Fruit fly (Drosophila melanogaster) whole organism, wandering third instar larva: ENCODE data around the gene Fdx2.
A peak's percentile ranks its signal among the peaks of the same experiment; 100 is the strongest.

Source experiments
- Abd-B ChIP-seq: fragments of >200 bp; optimal IDR thresholded peaks from 2 replicates; lab custom pipeline; 2017; ENCODE audit warnings: missing biosample characterization, missing genetic modification characterization
- CG32264 ChIP-seq: fragments of 200-800 bp; sonication (Bioruptor generic); optimal IDR thresholded peaks from 2 replicates; lab custom pipeline; 2016; ENCODE audit warnings: missing biosample characterization, missing genetic modification characterization
- CG9705 ChIP-seq: fragments of 200-800 bp; sonication (Bioruptor generic); optimal IDR thresholded peaks from 2 replicates; lab custom pipeline; 2018; ENCODE audit warnings: missing biosample characterization, mild to moderate bottlenecking, missing genetic modification characterization
- CrebA ChIP-seq: fragments of 200-800 bp; sonication (Bioruptor generic); optimal IDR thresholded peaks from 2 replicates; lab custom pipeline; 2016; ENCODE audit warnings: missing biosample characterization, mild to moderate bottlenecking, missing genetic modification characterization, borderline replicate concordance
- Dfd ChIP-seq: fragments of >200 bp; optimal IDR thresholded peaks from 2 replicates; lab custom pipeline; 2017; ENCODE audit warnings: missing biosample characterization, missing genetic modification characterization
- Dif ChIP-seq: fragments of 200-275, 200-300 bp; sonication (Bioruptor generic); optimal IDR thresholded peaks from 2 replicates; lab custom pipeline; 2018; ENCODE audit warnings: missing biosample characterization, missing genetic modification characterization; ENCODE audit not compliant: partially characterized antibody
- GATAd ChIP-seq: sonication (Bioruptor generic); optimal IDR thresholded peaks from 2 replicates; lab custom pipeline; 2016; ENCODE audit warnings: missing biosample characterization, missing genetic modification characterization
- HLH106 ChIP-seq: fragments of 200-800 bp; optimal IDR thresholded peaks from 3 replicates; lab custom pipeline; 2019; ENCODE audit warnings: missing biosample characterization, mild to moderate bottlenecking, missing genetic modification characterization, moderate library complexity
- Hnf4 ChIP-seq: fragments of 200-800 bp; sonication (Bioruptor generic); optimal IDR thresholded peaks from 2 replicates; lab custom pipeline; 2016; ENCODE audit warnings: missing biosample characterization, mild to moderate bottlenecking, missing genetic modification characterization
- Hr78 ChIP-seq: fragments of >200 bp; optimal IDR thresholded peaks from 2 replicates; lab custom pipeline; 2017; ENCODE audit warnings: missing biosample characterization, missing genetic modification characterization
- Hr83 ChIP-seq: fragments of 200-300 bp; sonication (Bioruptor generic); optimal IDR thresholded peaks from 2 replicates; lab custom pipeline; 2016; ENCODE audit warnings: missing biosample characterization, mild to moderate bottlenecking, missing genetic modification characterization, moderate library complexity; ENCODE audit not compliant: poor library complexity, severe bottlenecking
- Jra ChIP-seq: sonication (Bioruptor generic); optimal IDR thresholded peaks from 2 replicates; lab custom pipeline; 2016; ENCODE audit warnings: missing biosample characterization, missing genetic modification characterization
- Mio ChIP-seq: sonication (Bioruptor generic); optimal IDR thresholded peaks from 2 replicates; lab custom pipeline; 2016; ENCODE audit warnings: missing biosample characterization, missing genetic modification characterization
- Myc ChIP-seq: fragments of >200 bp; optimal IDR thresholded peaks from 2 replicates; lab custom pipeline; 2017
- N ChIP-seq: fragments of >200 bp; optimal IDR thresholded peaks from 2 replicates; lab custom pipeline; 2018; ENCODE audit warnings: missing biosample characterization, missing external identifiers, missing genetic modification characterization
- OdsH ChIP-seq: fragments of 200-800 bp; sonication (Bioruptor generic); optimal IDR thresholded peaks from 2 replicates; lab custom pipeline; 2016; ENCODE audit warnings: missing biosample characterization, mild to moderate bottlenecking, missing genetic modification characterization
- Rel ChIP-seq, 2 experiments: fragments of 200-800 bp; sonication (Bioruptor generic) in 1 of 2; optimal IDR thresholded peaks; 2 replicates in 1 of 2; 3 replicates in 1 of 2; lab custom pipeline; 2016 to 2019; ENCODE audit warnings: mild to moderate bottlenecking in 2 of 2, missing biosample characterization in 2 of 2, missing genetic modification characterization in 2 of 2, moderate library complexity in 1 of 2
- Sp1 ChIP-seq: fragments of 200-800 bp; sonication (Bioruptor generic); optimal IDR thresholded peaks from 3 replicates; lab custom pipeline; 2019; ENCODE audit warnings: missing biosample characterization, mild to moderate bottlenecking, missing genetic modification characterization, moderate library complexity
- Vsx2 ChIP-seq: fragments of 200-300, 225-300 bp; sonication (Bioruptor generic); optimal IDR thresholded peaks from 2 replicates; lab custom pipeline; 2018; ENCODE audit warnings: missing biosample characterization, missing genetic modification characterization; ENCODE audit not compliant: partially characterized antibody
- br ChIP-seq: fragments of 200-800 bp; sonication (Bioruptor generic); optimal IDR thresholded peaks from 2 replicates; lab custom pipeline; 2016; ENCODE audit warnings: missing biosample characterization, missing genetic modification characterization
- brk ChIP-seq: fragments of 200-800 bp; sonication (Bioruptor generic); optimal IDR thresholded peaks from 2 replicates; lab custom pipeline; 2016; ENCODE audit warnings: missing biosample characterization, mild to moderate bottlenecking, missing genetic modification characterization
- dl ChIP-seq, 2 experiments: fragments of 175-275, 200-275 bp in 1 of 2; fragments of 200-275 bp in 1 of 2; sonication (Bioruptor generic); optimal IDR thresholded peaks; lab custom pipeline; 2018; ENCODE audit warnings: mild to moderate bottlenecking in 2 of 2, missing biosample characterization in 2 of 2, missing genetic modification characterization in 2 of 2, moderate library complexity in 2 of 2; ENCODE audit not compliant: partially characterized antibody in 2 of 2, insufficient read depth in 1 of 2
- dmrt93B ChIP-seq: fragments of 200-800 bp; sonication (Bioruptor generic); optimal IDR thresholded peaks from 2 replicates; lab custom pipeline; 2018; ENCODE audit warnings: missing biosample characterization, mild to moderate bottlenecking, missing genetic modification characterization
- dsf ChIP-seq: sonication (Bioruptor generic); optimal IDR thresholded peaks from 2 replicates; lab custom pipeline; 2016; ENCODE audit warnings: missing biosample characterization, missing genetic modification characterization, borderline replicate concordance
- ey ChIP-seq: fragments of 200-800 bp; sonication (Bioruptor generic); optimal IDR thresholded peaks from 2 replicates; lab custom pipeline; 2016; ENCODE audit warnings: missing biosample characterization, missing genetic modification characterization
- foxo ChIP-seq, 2 experiments: fragments of 200-800 bp; sonication (Bioruptor generic); optimal IDR thresholded peaks; 2 replicates in 1 of 2; 3 replicates in 1 of 2; lab custom pipeline; 2016 to 2017; ENCODE audit warnings: missing biosample characterization in 2 of 2, missing genetic modification characterization in 2 of 2
- fru ChIP-seq: fragments of 200-800 bp; sonication (Bioruptor generic); optimal IDR thresholded peaks from 3 replicates; lab custom pipeline; 2016; ENCODE audit warnings: missing biosample characterization, mild to moderate bottlenecking, missing genetic modification characterization
- h ChIP-seq: fragments of 200-800 bp; sonication (Bioruptor generic); optimal IDR thresholded peaks from 3 replicates; lab custom pipeline; 2016; ENCODE audit warnings: missing biosample characterization, mild to moderate bottlenecking, missing genetic modification characterization
- jim ChIP-seq: fragments of 175-275, 200-325 bp; sonication (Bioruptor generic); optimal IDR thresholded peaks from 2 replicates; lab custom pipeline; 2016; ENCODE audit warnings: missing biosample characterization, mild to moderate bottlenecking, missing genetic modification characterization
- lola ChIP-seq: fragments of >200 bp; optimal IDR thresholded peaks from 2 replicates; lab custom pipeline; 2017; ENCODE audit warnings: missing biosample characterization, missing genetic modification characterization
- pan ChIP-seq: fragments of >200 bp; optimal IDR thresholded peaks from 2 replicates; lab custom pipeline; 2017
- psq ChIP-seq: fragments of 200-800 bp; sonication (Bioruptor generic); optimal IDR thresholded peaks from 3 replicates; lab custom pipeline; 2017; ENCODE audit warnings: missing biosample characterization, mild to moderate bottlenecking, missing genetic modification characterization, moderate library complexity
- rgr ChIP-seq: fragments of 200-800 bp; sonication (Bioruptor generic); optimal IDR thresholded peaks from 3 replicates; lab custom pipeline; 2016; ENCODE audit warnings: missing biosample characterization, mild to moderate bottlenecking, missing genetic modification characterization
- sage ChIP-seq: fragments of 200-800 bp; sonication (Bioruptor generic); optimal IDR thresholded peaks from 2 replicates; lab custom pipeline; 2016; ENCODE audit warnings: missing biosample characterization, mild to moderate bottlenecking, missing genetic modification characterization
- sv ChIP-seq: fragments of 200-800 bp; sonication (Bioruptor generic); optimal IDR thresholded peaks from 3 replicates; lab custom pipeline; 2016; ENCODE audit warnings: missing biosample characterization, missing genetic modification characterization
- tai ChIP-seq: sonication (Bioruptor generic); optimal IDR thresholded peaks from 2 replicates; lab custom pipeline; 2016; ENCODE audit warnings: missing biosample characterization, missing genetic modification characterization
- usp ChIP-seq: fragments of >200 bp; optimal IDR thresholded peaks from 2 replicates; lab custom pipeline; 2017; ENCODE audit warnings: missing biosample characterization, missing genetic modification characterization
- woc ChIP-seq: sonication (Bioruptor generic); optimal IDR thresholded peaks from 2 replicates; lab custom pipeline; 2016; ENCODE audit warnings: missing biosample characterization, mild to moderate bottlenecking, missing genetic modification characterization

The Fdx2 gene

DNA sequence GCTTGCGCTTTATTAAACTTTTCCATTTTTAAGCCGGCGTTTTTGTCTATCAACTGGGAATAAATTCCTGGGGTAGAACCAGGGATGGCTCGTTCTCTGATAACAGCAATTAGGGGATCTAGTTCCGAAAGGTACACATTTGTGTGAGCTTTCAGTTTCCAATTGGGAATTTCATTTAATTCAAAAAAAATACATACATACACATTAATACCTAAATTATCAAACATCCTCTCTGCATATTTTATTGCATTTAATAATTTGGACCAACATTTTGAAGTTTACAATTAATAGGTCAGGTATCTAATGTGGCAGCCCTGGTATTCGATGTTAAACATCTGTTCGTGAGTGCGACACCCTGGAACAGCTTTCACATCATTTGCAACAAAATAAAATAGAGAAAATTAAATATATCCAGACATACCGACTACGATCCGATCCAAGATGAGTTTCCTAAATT is 33.2 kb upstream of the Fdx2 start, which contains the start of the genes CG15011 and CG1309:
Gene CG15011, minus strand, starts transcription at position 51 of the 457 bp plus-strand sequence.
Gene CG1309, plus strand, starts transcription at position 329 of the 457 bp plus-strand sequence.
- TF ChIP-seq Rel (GFP tag; optimal IDR thresholded peaks at IDR 0.05; lab: Kevin White, UChicago) (no peak), Rel (tag; optimal IDR thresholded peaks at IDR 0.05; lab: Kevin White, UChicago) (peak; percentile 72), Jra (GFP tag; lab: Kevin White, UChicago) (peak; percentile 86), Myc (lab: Kevin White, UChicago) (no peak), GATAd (peak; percentile 88), woc (peak; percentile 94), dsf (peak; percentile 51), br (GFP tag; lab: Kevin White, UChicago) (peak; percentile 83), usp (GFP tag; lab: Kevin White, UChicago) (no peak), dl (GFP tag; optimal IDR thresholded peaks at IDR 0.05; lab: Kevin White, UChicago; ENCODE audit: insufficient read depth in 1 of 2, partially characterized antibody in 2 of 2) (no peak), Abd-B (GFP tag; lab: Kevin White, UChicago) (no peak), CrebA (GFP tag; lab: Kevin White, UChicago) (no peak), HLH106 (tag; lab: Kevin White, UChicago) (peak; percentile 89), CG9705 (GFP tag; lab: Kevin White, UChicago) (peak; percentile 83), fru (GFP tag; lab: Kevin White, UChicago) (peak; percentile 86), tai (no peak), pan (no peak), OdsH (GFP tag; lab: Kevin White, UChicago) (peak; percentile 82), brk (GFP tag; lab: Kevin White, UChicago) (no peak), Hnf4 (peak; percentile 85), h (GFP tag; lab: Kevin White, UChicago) (peak; percentile 90), sage (GFP tag; lab: Kevin White, UChicago) (no peak), sv (peak; percentile 74), Sp1 (peak; percentile 86), lola (no peak), Hr83 (peak; percentile 47), Dfd (GFP tag; lab: Kevin White, UChicago) (no peak), Vsx2 (no peak), rgr (peak; percentile 88), ey (GFP tag; lab: Kevin White, UChicago) (peak; percentile 86), foxo (GFP tag; optimal IDR thresholded peaks at IDR 0.05; lab: Kevin White, UChicago) (peak in 1 of 2 experiments; percentile 87), Hr78 (no peak), CG32264 (GFP tag; lab: Kevin White, UChicago) (peak; percentile 19), N (GFP tag; lab: Kevin White, UChicago) (no peak), dmrt93B (GFP tag; lab: Kevin White, UChicago) (peak; percentile 48), jim (GFP tag; lab: Kevin White, UChicago) (no peak), Dif (GFP tag; lab: Kevin White, UChicago) (no peak), psq (GFP tag; lab: Kevin White, UChicago) (peak; percentile 72), Mio (GFP tag; lab: Kevin White, UChicago) (no peak)

DNA sequence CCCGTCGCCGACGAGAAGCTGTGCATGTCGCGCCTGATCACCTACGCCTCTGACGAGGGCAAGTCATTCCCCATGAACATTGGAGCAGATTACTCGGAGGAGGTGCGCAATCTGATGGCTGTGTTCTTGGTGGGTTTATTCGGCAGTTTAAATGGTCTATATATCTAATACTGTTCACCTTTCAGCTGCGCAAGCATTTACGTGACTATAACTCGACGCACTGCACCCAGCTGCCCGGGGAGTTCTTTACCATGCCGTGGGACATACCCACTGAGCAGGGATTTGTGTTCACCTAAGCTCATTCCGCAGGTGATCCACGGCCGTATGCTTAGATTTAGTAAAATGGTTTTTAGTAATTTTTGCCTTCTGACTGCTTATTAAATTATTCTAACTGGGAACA is 31.1 kb upstream of the Fdx2 start:
- TF ChIP-seq Abd-B (GFP tag; lab: Kevin White, UChicago) (no peak), Rel (GFP tag; optimal IDR thresholded peaks at IDR 0.05; lab: Kevin White, UChicago) (no peak), Rel (tag; optimal IDR thresholded peaks at IDR 0.05; lab: Kevin White, UChicago) (no peak), Vsx2 (no peak), tai (no peak), foxo (GFP tag; optimal IDR thresholded peaks at IDR 0.05; lab: Kevin White, UChicago) (no peak)

DNA sequence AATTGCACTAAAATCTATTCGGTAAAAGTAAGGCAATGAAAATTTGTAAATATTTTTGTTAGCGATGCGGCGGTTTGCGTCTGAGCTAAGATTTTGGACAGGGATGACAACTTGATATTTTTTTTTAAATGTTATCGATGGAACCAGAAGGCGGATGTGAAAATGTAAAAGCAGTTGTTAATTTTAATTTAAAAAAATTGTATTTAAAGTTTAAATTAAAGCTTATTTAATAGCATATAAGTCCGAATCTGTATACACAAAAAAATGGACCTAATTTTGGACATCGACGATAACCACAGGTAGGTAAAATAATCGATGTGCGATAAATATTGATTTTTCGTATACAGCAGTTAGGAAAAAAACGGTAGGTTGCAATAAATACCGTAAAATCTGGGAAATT is 29.9 kb upstream of the Fdx2 start, which contains the start of the genes CG11586 and VhaM9.7-a:
Gene CG11586, minus strand, starts transcription at position 87 of the 400 bp plus-strand sequence.
Gene VhaM9.7-a, plus strand, starts transcription at position 322 of the 400 bp plus-strand sequence.
- TF ChIP-seq Jra (GFP tag; lab: Kevin White, UChicago), result peak; percentile 4
- TF ChIP-seq Hnf4, result no peak
- TF ChIP-seq dsf, result no peak
- no peak for TF ChIP-seq Abd-B (GFP tag; lab: Kevin White, UChicago)
- TF ChIP-seq h (GFP tag; lab: Kevin White, UChicago), result peak; percentile 9
- no peak for TF ChIP-seq N (GFP tag; lab: Kevin White, UChicago)
- TF ChIP-seq Sp1, result no peak
- TF ChIP-seq Vsx2, result no peak
- no peak for TF ChIP-seq fru (GFP tag; lab: Kevin White, UChicago)
- TF ChIP-seq OdsH (GFP tag; lab: Kevin White, UChicago), result peak; percentile 1
- no peak for TF ChIP-seq pan
- no peak for TF ChIP-seq lola
- no peak for TF ChIP-seq Mio (GFP tag; lab: Kevin White, UChicago)
- peak in 1 of 2 experiments; percentile 21 for TF ChIP-seq foxo (GFP tag; optimal IDR thresholded peaks at IDR 0.05; lab: Kevin White, UChicago)
- TF ChIP-seq sv, result no peak
- peak; percentile 4 for TF ChIP-seq psq (GFP tag; lab: Kevin White, UChicago)
- TF ChIP-seq br (GFP tag; lab: Kevin White, UChicago), result no peak
- TF ChIP-seq CrebA (GFP tag; lab: Kevin White, UChicago), result no peak
- TF ChIP-seq rgr, result peak; percentile 18
